Fruit fly (Drosophila melanogaster): ENCODE results near the gene CG43248.

CG43248 gene

dm6 chr3L:15513264-15513663 lies 18.0 kb downstream of the CG43248 start:
- TF ChIP-seq CG8478 (optimal IDR thresholded peaks at IDR 0.05) (no peak), EcR (GFP tag; optimal IDR thresholded peaks at IDR 0.05) (no peak), usp (GFP tag; optimal IDR thresholded peaks at IDR 0.05) (no peak), psq (optimal IDR thresholded peaks at IDR 0.05) (no peak), pan (optimal IDR thresholded peaks at IDR 0.05) (no peak), Dll (optimal IDR thresholded peaks at IDR 0.05) (no peak)

DNA sequence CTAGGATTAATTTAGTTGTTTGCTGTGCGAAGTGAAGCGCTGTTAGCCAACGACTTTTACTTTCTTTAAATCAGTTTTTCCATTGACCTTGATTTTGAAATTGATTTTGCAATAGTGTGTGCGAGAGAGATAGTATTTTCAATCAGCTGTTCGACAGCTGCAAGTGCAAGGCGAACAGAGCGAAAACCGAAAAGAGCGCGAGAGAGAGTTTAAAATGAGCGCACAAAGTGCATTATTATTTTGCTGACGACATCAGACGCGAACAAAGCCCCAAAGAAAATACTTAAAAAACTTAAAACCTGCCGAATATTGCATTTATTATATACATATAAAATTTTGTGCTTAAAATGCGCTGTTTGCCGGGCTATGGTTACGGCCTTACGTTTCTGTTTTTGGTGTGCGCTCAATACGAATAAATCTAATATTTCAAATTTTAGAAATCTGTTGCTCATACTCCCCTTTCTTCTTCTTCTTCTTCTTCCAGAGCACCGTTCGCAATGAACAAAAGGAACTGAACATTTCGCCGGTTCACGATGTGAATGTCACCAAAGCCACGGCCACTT lies 19.5 kb downstream of the CG43248 start:
- TF ChIP-seq usp (GFP tag; optimal IDR thresholded peaks at IDR 0.05) (no peak), CG8478 (optimal IDR thresholded peaks at IDR 0.05) (no peak), pan (optimal IDR thresholded peaks at IDR 0.05) (no peak), Dll (optimal IDR thresholded peaks at IDR 0.05) (no peak), psq (optimal IDR thresholded peaks at IDR 0.05) (no peak), EcR (GFP tag; optimal IDR thresholded peaks at IDR 0.05) (no peak)

- no peak for TF ChIP-seq psq (optimal IDR thresholded peaks at IDR 0.05)
Observed at dm6 chr3L:15510787-15511186, 20.5 kb downstream of the CG43248 start, which contains the start of gene MsrA. Gene MsrA (plus strand): TSS chr3L:15511052.

- TF ChIP-seq pan (optimal IDR thresholded peaks at IDR 0.05) (no peak), CG8478 (optimal IDR thresholded peaks at IDR 0.05) (no peak), psq (optimal IDR thresholded peaks at IDR 0.05) (no peak), Dll (optimal IDR thresholded peaks at IDR 0.05) (no peak), EcR (GFP tag; optimal IDR thresholded peaks at IDR 0.05) (no peak), usp (GFP tag; optimal IDR thresholded peaks at IDR 0.05) (no peak)
Observed at dm6 chr3L:15509398-15509797, 21.9 kb downstream of the CG43248 start, which contains the start of the genes gdl and gdl-ORF39. Gene gdl (plus strand): TSS chr3L:15509445. Gene gdl-ORF39 (plus strand): TSS chr3L:15509445.

dm6 chr3L:15508750-15509149 lies 22.5 kb downstream of the CG43248 start, which contains the start of gene Z600:
Gene Z600 (plus strand): TSS chr3L:15509061.
- no peak for TF ChIP-seq usp (GFP tag; optimal IDR thresholded peaks at IDR 0.05)
- TF ChIP-seq EcR (GFP tag; optimal IDR thresholded peaks at IDR 0.05) = no peak
- no peak for TF ChIP-seq Dll (optimal IDR thresholded peaks at IDR 0.05)
- no peak for TF ChIP-seq pan (optimal IDR thresholded peaks at IDR 0.05)
- no peak for TF ChIP-seq CG8478 (optimal IDR thresholded peaks at IDR 0.05)
- TF ChIP-seq psq (optimal IDR thresholded peaks at IDR 0.05) = no peak

- no peak for TF ChIP-seq Dll (optimal IDR thresholded peaks at IDR 0.05)
- peak in 1 of 2 experiments; percentile 54 for TF ChIP-seq EcR (GFP tag; optimal IDR thresholded peaks at IDR 0.05)
- TF ChIP-seq usp (GFP tag; optimal IDR thresholded peaks at IDR 0.05) = no peak
Observed at dm6 chr3L:15508233-15508632, 23.0 kb downstream of the CG43248 start, which contains the start of gene CG7841. Gene CG7841 (minus strand): TSS chr3L:15508252.

dm6 chr3L:15507148-15507896 lies 24.0 kb downstream of the CG43248 start:
- TF ChIP-seq usp (GFP tag; optimal IDR thresholded peaks at IDR 0.05) (no peak), Dll (optimal IDR thresholded peaks at IDR 0.05) (no peak), psq (optimal IDR thresholded peaks at IDR 0.05) (no peak), EcR (GFP tag; optimal IDR thresholded peaks at IDR 0.05) (peak in 1 of 2 experiments; percentile 3)

dm6 chr3L:15506174-15506926 lies 24.9 kb downstream of the CG43248 start:
- TF ChIP-seq pan (optimal IDR thresholded peaks at IDR 0.05) (no peak), Dll (optimal IDR thresholded peaks at IDR 0.05) (no peak), EcR (GFP tag; optimal IDR thresholded peaks at IDR 0.05) (no peak), psq (optimal IDR thresholded peaks at IDR 0.05) (no peak)

- TF ChIP-seq usp (GFP tag; optimal IDR thresholded peaks at IDR 0.05) (no peak), EcR (GFP tag; optimal IDR thresholded peaks at IDR 0.05) (no peak), psq (optimal IDR thresholded peaks at IDR 0.05) (no peak), pan (optimal IDR thresholded peaks at IDR 0.05) (no peak), CG8478 (optimal IDR thresholded peaks at IDR 0.05) (no peak), Dll (optimal IDR thresholded peaks at IDR 0.05) (no peak)
Observed at dm6 chr3L:15504687-15505086, 26.6 kb downstream of the CG43248 start, which contains the start of gene CG7857. Gene CG7857 (minus strand): TSS chr3L:15504894.

DNA sequence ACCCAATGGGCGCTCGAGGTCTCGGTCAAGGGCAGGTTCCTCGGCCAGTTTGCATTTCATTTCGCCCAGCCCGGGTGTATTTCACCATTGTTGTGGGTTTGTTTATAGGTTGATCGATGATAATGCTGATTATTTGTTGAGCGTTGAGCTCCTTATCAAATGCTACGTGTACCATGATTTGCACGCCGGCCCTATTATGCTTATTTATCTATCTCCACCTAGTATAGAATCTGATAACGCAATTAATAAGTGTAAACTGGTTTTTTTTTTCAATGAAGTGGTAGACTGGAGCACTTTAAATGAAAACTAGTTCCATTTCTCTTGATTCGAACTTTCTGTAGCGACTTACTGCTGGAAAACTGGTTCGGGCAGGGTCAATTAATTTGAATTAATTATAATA lies 29.0 kb downstream of the CG43248 start:
- TF ChIP-seq CG8478 (optimal IDR thresholded peaks at IDR 0.05) = no peak

dm6 chr3L:15501646-15501972 lies 29.7 kb downstream of the CG43248 start:
- TF ChIP-seq EcR (GFP tag; optimal IDR thresholded peaks at IDR 0.05) = no peak
- no peak for TF ChIP-seq Dll (optimal IDR thresholded peaks at IDR 0.05)
- no peak for TF ChIP-seq pan (optimal IDR thresholded peaks at IDR 0.05)
- no peak for TF ChIP-seq usp (GFP tag; optimal IDR thresholded peaks at IDR 0.05)
- TF ChIP-seq CG8478 (optimal IDR thresholded peaks at IDR 0.05) = no peak
- TF ChIP-seq psq (optimal IDR thresholded peaks at IDR 0.05) = no peak

dm6 chr3L:15500813-15501645 lies 30.2 kb downstream of the CG43248 start, which contains the start of gene CG7272:
Gene CG7272 (plus strand): TSS chr3L:15500938.
- TF ChIP-seq EcR (GFP tag; optimal IDR thresholded peaks at IDR 0.05) = no peak
- TF ChIP-seq CG8478 (optimal IDR thresholded peaks at IDR 0.05) = no peak
- no peak for TF ChIP-seq pan (optimal IDR thresholded peaks at IDR 0.05)
- no peak for TF ChIP-seq Dll (optimal IDR thresholded peaks at IDR 0.05)
